Worm (Caenorhabditis elegans) whole organism, L3 larva: ENCODE data around the gene smr-1.
A peak's percentile ranks its signal among the peaks of the same experiment; 100 is the strongest.

Experiments used
- R02D3.7 ChIP-seq: fragments of 150-350 bp; optimal IDR thresholded peaks from 2 replicates; lab custom pipeline; 2014; ENCODE audit warnings: missing biosample characterization, missing genetic modification characterization
- ZK546.5 ChIP-seq: sonication (generic microtip); optimal IDR thresholded peaks from 2 replicates; lab custom pipeline; 2017; ENCODE audit warnings: missing biosample characterization, missing genetic modification characterization
- aly-2 ChIP-seq: fragments of 150-350 bp; optimal IDR thresholded peaks from 2 replicates; lab custom pipeline; 2014; ENCODE audit warnings: missing biosample characterization, missing genetic modification characterization
- ama-1 ChIP-seq: fragments of 150-350 bp; optimal IDR thresholded peaks from 2 replicates; lab custom pipeline; 2018
- ceh-16 ChIP-seq: sonication (generic microtip); optimal IDR thresholded peaks from 2 replicates; lab custom pipeline; 2017; ENCODE audit warnings: missing biosample characterization, missing genetic modification characterization
- ceh-28 ChIP-seq: fragments of 150-350 bp; optimal IDR thresholded peaks from 2 replicates; lab custom pipeline; 2014; ENCODE audit warnings: missing biosample characterization, missing genetic modification reagents, missing genetic modification characterization
- ceh-9 ChIP-seq: sonication (generic microtip); optimal IDR thresholded peaks from 2 replicates; lab custom pipeline; 2018; ENCODE audit warnings: missing biosample characterization, missing genetic modification characterization
- daf-12 ChIP-seq: fragments of 150-350 bp; optimal IDR thresholded peaks from 2 replicates; lab custom pipeline; 2014; ENCODE audit warnings: missing biosample characterization, missing genetic modification reagents, missing genetic modification characterization
- egl-27 ChIP-seq: sonication (generic microtip); optimal IDR thresholded peaks from 4 replicates; lab custom pipeline; 2017; ENCODE audit warnings: missing biosample characterization, missing genetic modification reagents, missing genetic modification characterization
- egl-5 ChIP-seq: fragments of 150-350 bp; optimal IDR thresholded peaks from 2 replicates; lab custom pipeline; 2017; ENCODE audit warnings: missing biosample characterization, missing genetic modification reagents, missing genetic modification characterization, inconsistent platforms
- elt-1 ChIP-seq: fragments of 150-350 bp; optimal IDR thresholded peaks from 2 replicates; lab custom pipeline; 2014; ENCODE audit warnings: missing biosample characterization, missing genetic modification characterization
- elt-2 ChIP-seq: sonication (generic microtip); optimal IDR thresholded peaks from 2 replicates; lab custom pipeline; 2016; ENCODE audit warnings: missing genetic modification reagents, mild to moderate bottlenecking, missing genetic modification characterization, missing compliant biosample characterization
- elt-3 ChIP-seq, 3 experiments: fragments of 150-350 bp in 1 of 3; sonication (generic microtip) in 2 of 3; optimal IDR thresholded peaks; 2 replicates in 2 of 3; 4 replicates in 1 of 3; lab custom pipeline; 2014 to 2017; ENCODE audit warnings: missing biosample characterization in 3 of 3, missing genetic modification characterization in 3 of 3
- eor-1 ChIP-seq, 2 experiments: fragments of 150-350 bp; optimal IDR thresholded peaks; 2 replicates each; lab custom pipeline; 2014 to 2018; ENCODE audit warnings: missing biosample characterization in 2 of 2, missing genetic modification characterization in 2 of 2
- fkh-10 ChIP-seq: sonication (generic microtip); optimal IDR thresholded peaks from 2 replicates; lab custom pipeline; 2017; ENCODE audit warnings: missing biosample characterization, missing genetic modification reagents, missing genetic modification characterization
- fkh-2 ChIP-seq: fragments of 150-350 bp; optimal IDR thresholded peaks from 2 replicates; lab custom pipeline; 2014; ENCODE audit warnings: missing biosample characterization, missing genetic modification reagents, missing genetic modification characterization
- fos-1 ChIP-seq: fragments of 150-350 bp; optimal IDR thresholded peaks from 2 replicates; lab custom pipeline; 2014; ENCODE audit warnings: missing biosample characterization, missing genetic modification characterization
- hmg-11 ChIP-seq: sonication (generic microtip); optimal IDR thresholded peaks from 2 replicates; lab custom pipeline; 2016; ENCODE audit warnings: missing genetic modification characterization, missing compliant biosample characterization
- jun-1 ChIP-seq: fragments of 150-350 bp; optimal IDR thresholded peaks from 2 replicates; lab custom pipeline; 2014; ENCODE audit warnings: missing biosample characterization, missing genetic modification reagents, missing genetic modification characterization
- lin-15B ChIP-seq: fragments of 150-350 bp; optimal IDR thresholded peaks from 2 replicates; lab custom pipeline; 2014; ENCODE audit warnings: missing biosample characterization, missing genetic modification characterization
- lin-39 ChIP-seq: fragments of 150-350 bp; optimal IDR thresholded peaks from 2 replicates; lab custom pipeline; 2018; ENCODE audit warnings: missing biosample characterization, missing genetic modification reagents, missing genetic modification characterization
- lsy-12 ChIP-seq: sonication (generic microtip); optimal IDR thresholded peaks from 2 replicates; lab custom pipeline; 2016; ENCODE audit warnings: mild to moderate bottlenecking, missing genetic modification characterization, missing compliant biosample characterization
- mdl-1 ChIP-seq: fragments of 150-350 bp; optimal IDR thresholded peaks from 2 replicates; lab custom pipeline; 2014; ENCODE audit warnings: missing biosample characterization, missing genetic modification characterization
- mml-1 ChIP-seq: fragments of 150-350 bp; sonication (generic microtip); optimal IDR thresholded peaks from 3 replicates; lab custom pipeline; 2014; ENCODE audit warnings: missing biosample characterization, missing genetic modification characterization
- nfya-1 ChIP-seq: sonication (generic microtip); optimal IDR thresholded peaks from 2 replicates; lab custom pipeline; 2017; ENCODE audit warnings: missing genetic modification characterization, mild to moderate bottlenecking, missing compliant biosample characterization, antibody characterized with exemption, moderate library complexity; ENCODE audit not compliant: insufficient read depth
- nhr-11 ChIP-seq: fragments of 150-350 bp; optimal IDR thresholded peaks from 2 replicates; lab custom pipeline; 2014; ENCODE audit warnings: missing biosample characterization, missing genetic modification characterization
- nhr-237 ChIP-seq: fragments of 150-350 bp; optimal IDR thresholded peaks from 2 replicates; lab custom pipeline; 2014; ENCODE audit warnings: missing biosample characterization, missing genetic modification characterization
- nhr-28 ChIP-seq: fragments of 150-350 bp; optimal IDR thresholded peaks from 2 replicates; lab custom pipeline; 2014; ENCODE audit warnings: missing biosample characterization, missing genetic modification characterization
- nhr-67 ChIP-seq: fragments of 150-350 bp; optimal IDR thresholded peaks from 2 replicates; lab custom pipeline; 2014; ENCODE audit warnings: missing biosample characterization, missing genetic modification characterization
- nhr-76 ChIP-seq: fragments of 150-350 bp; sonication (generic microtip); optimal IDR thresholded peaks from 5 replicates; lab custom pipeline; 2014; ENCODE audit warnings: missing biosample characterization, missing genetic modification characterization
- nhr-77 ChIP-seq: fragments of 150-350 bp; optimal IDR thresholded peaks from 2 replicates; lab custom pipeline; 2014; ENCODE audit warnings: missing biosample characterization, missing genetic modification characterization
- pha-4 ChIP-seq: fragments of 150-350 bp; optimal IDR thresholded peaks from 2 replicates; lab custom pipeline; 2014; ENCODE audit warnings: missing biosample characterization, missing genetic modification reagents, missing genetic modification characterization
- pqm-1 ChIP-seq: fragments of 150-350 bp; optimal IDR thresholded peaks from 2 replicates; lab custom pipeline; 2017; ENCODE audit warnings: missing biosample characterization, missing genetic modification characterization, inconsistent platforms
- sea-2 ChIP-seq: fragments of 150-350 bp; sonication (generic microtip); optimal IDR thresholded peaks from 4 replicates; lab custom pipeline; 2014; ENCODE audit warnings: missing biosample characterization, missing genetic modification reagents, missing genetic modification characterization
- skn-1 ChIP-seq: fragments of 150-350 bp; optimal IDR thresholded peaks from 2 replicates; lab custom pipeline; 2014; ENCODE audit warnings: missing biosample characterization, missing genetic modification characterization
- snpc-4 ChIP-seq: fragments of 150-350 bp; optimal IDR thresholded peaks from 2 replicates; lab custom pipeline; 2014; ENCODE audit warnings: missing biosample characterization, missing genetic modification characterization
- unc-39 ChIP-seq: sonication (generic microtip); optimal IDR thresholded peaks from 4 replicates; lab custom pipeline; 2017; ENCODE audit warnings: missing biosample characterization, missing genetic modification characterization
- unc-62 ChIP-seq: fragments of 150-350 bp; sonication (generic microtip); optimal IDR thresholded peaks from 4 replicates; lab custom pipeline; 2014; ENCODE audit warnings: missing biosample characterization, missing genetic modification reagents, missing genetic modification characterization
- zag-1 ChIP-seq: fragments of 150-350 bp; optimal IDR thresholded peaks from 2 replicates; lab custom pipeline; 2014; ENCODE audit warnings: missing biosample characterization, missing genetic modification characterization
- ztf-11 ChIP-seq: fragments of 150-350 bp; optimal IDR thresholded peaks from 2 replicates; lab custom pipeline; 2014; ENCODE audit warnings: missing biosample characterization, missing genetic modification characterization
- ztf-4 ChIP-seq: fragments of 150-350 bp; optimal IDR thresholded peaks from 2 replicates; lab custom pipeline; 2014; ENCODE audit warnings: missing biosample characterization, missing genetic modification characterization

smr-1 gene

ce11 chrIII:1094391-1094790 lies 48.6 kb upstream of the smr-1 start:
- TF ChIP-seq nhr-11 = no peak
- TF ChIP-seq ceh-28 (tag; lab: Kevin White, UChicago) = peak; percentile 87

ce11 chrIII:1099523-1099922 lies 43.4 kb upstream of the smr-1 start:
- no peak for TF ChIP-seq ztf-11
- TF ChIP-seq pha-4 (tag; lab: Kevin White, UChicago) = no peak
- TF ChIP-seq lsy-12 (tag; lab: Kevin White, UChicago) = no peak
- no peak for TF ChIP-seq fkh-2 (tag; lab: Kevin White, UChicago)
- no peak for TF ChIP-seq aly-2
- TF ChIP-seq hmg-11 (tag; lab: Kevin White, UChicago) = no peak
- TF ChIP-seq nhr-11 = no peak
- TF ChIP-seq ZK546.5 (tag; lab: Kevin White, UChicago) = no peak
- TF ChIP-seq R02D3.7 (tag; lab: Kevin White, UChicago) = no peak
- no peak for TF ChIP-seq jun-1 (tag; lab: Kevin White, UChicago)
- no peak for TF ChIP-seq ceh-16
- no peak for TF ChIP-seq ceh-28 (tag; lab: Kevin White, UChicago)

- TF ChIP-seq hmg-11 (tag; lab: Kevin White, UChicago) (no peak), unc-39 (tag; lab: Kevin White, UChicago) (no peak), egl-5 (tag; lab: Kevin White, UChicago) (no peak), ceh-28 (tag; lab: Kevin White, UChicago) (no peak), ama-1 (lab: Kevin White, UChicago) (no peak), nhr-76 (tag; lab: Kevin White, UChicago) (no peak), pqm-1 (tag; lab: Kevin White, UChicago) (no peak), nhr-28 (no peak), jun-1 (tag; lab: Kevin White, UChicago) (no peak), nhr-67 (tag; lab: Kevin White, UChicago) (no peak), lsy-12 (tag; lab: Kevin White, UChicago) (no peak), pha-4 (tag; lab: Kevin White, UChicago) (no peak), fkh-2 (tag; lab: Kevin White, UChicago) (no peak), fos-1 (no peak), unc-62 (GFP tag; lab: Kevin White, UChicago) (no peak), ceh-9 (tag; lab: Kevin White, UChicago) (no peak), ZK546.5 (tag; lab: Kevin White, UChicago) (no peak), aly-2 (no peak)
Measured at ce11 chrIII:1102908-1103307, 40.1 kb upstream of the smr-1 start, which contains the start of gene exc-6. TSS of gene exc-6 (plus strand) at chrIII:1103208.

- TF ChIP-seq fkh-10 (GFP tag; lab: Kevin White, UChicago) = no peak
- no peak for TF ChIP-seq nhr-67 (tag; lab: Kevin White, UChicago)
- no peak for TF ChIP-seq pqm-1 (tag; lab: Kevin White, UChicago)
- no peak for TF ChIP-seq unc-39 (tag; lab: Kevin White, UChicago)
- TF ChIP-seq nhr-77 = no peak
- no peak for TF ChIP-seq eor-1 (tag; optimal IDR thresholded peaks at IDR 0.05; lab: Kevin White, UChicago)
- TF ChIP-seq skn-1 (tag; lab: Kevin White, UChicago) = no peak
- TF ChIP-seq elt-2 = peak; percentile 61
- peak in 1 of 3 experiments; percentile 50 for TF ChIP-seq elt-3 (tag; optimal IDR thresholded peaks at IDR 0.05; lab: Kevin White, UChicago)
- TF ChIP-seq aly-2 = no peak
Measured at ce11 chrIII:1115793-1116516, 27.0 kb upstream of the smr-1 start, which contains the start of the genes F58B6.1 and acsd-1. TSS of gene F58B6.1 (minus strand) at chrIII:1115925. TSS of gene acsd-1 (plus strand) at chrIII:1116466.

- TF ChIP-seq snpc-4 = no peak
- no peak for TF ChIP-seq nhr-77
- TF ChIP-seq nhr-11 = no peak
- TF ChIP-seq lin-15B (tag; lab: Kevin White, UChicago) = no peak
- TF ChIP-seq ceh-9 (tag; lab: Kevin White, UChicago) = no peak
- no peak for TF ChIP-seq nhr-67 (tag; lab: Kevin White, UChicago)
- TF ChIP-seq nhr-28 = no peak
- no peak for TF ChIP-seq ceh-16
- peak; percentile 58 for TF ChIP-seq lin-39 (tag; lab: Kevin White, UChicago)
- no peak for TF ChIP-seq mdl-1
- TF ChIP-seq ztf-4 (tag; lab: Kevin White, UChicago) = no peak
- TF ChIP-seq R02D3.7 (tag; lab: Kevin White, UChicago) = no peak
- TF ChIP-seq lsy-12 (tag; lab: Kevin White, UChicago) = peak; percentile 37
- no peak for TF ChIP-seq nhr-237 (tag; lab: Kevin White, UChicago)
- no peak for TF ChIP-seq egl-5 (tag; lab: Kevin White, UChicago)
- peak; percentile 41 for TF ChIP-seq nfya-1 (tag; lab: Kevin White, UChicago)
- TF ChIP-seq daf-12 (tag; lab: Kevin White, UChicago) = no peak
- TF ChIP-seq sea-2 (GFP tag; lab: Kevin White, UChicago) = no peak
- TF ChIP-seq fkh-2 (tag; lab: Kevin White, UChicago) = no peak
- no peak for TF ChIP-seq aly-2
- TF ChIP-seq elt-1 = no peak
- no peak for TF ChIP-seq mml-1
- TF ChIP-seq egl-27 (tag; lab: Kevin White, UChicago) = no peak
- TF ChIP-seq hmg-11 (tag; lab: Kevin White, UChicago) = peak; percentile 50
- TF ChIP-seq unc-62 (GFP tag; lab: Kevin White, UChicago) = no peak
- peak; percentile 37 for TF ChIP-seq elt-2
- no peak for TF ChIP-seq zag-1 (tag; lab: Kevin White, UChicago)
- TF ChIP-seq ama-1 (lab: Kevin White, UChicago) = no peak
- TF ChIP-seq pha-4 (tag; lab: Kevin White, UChicago) = peak; percentile 14
Measured at ce11 chrIII:1122239-1122638, 20.7 kb upstream of the smr-1 start.
